Worm (Caenorhabditis elegans) whole organism, late embryonic: Measurements from ENCODE around the gene T27E7.5.

Experiments
- F13H6.1 ChIP-seq: sonication (generic microtip); optimal IDR thresholded peaks from 2 replicates; lab custom pipeline; 2016; ENCODE audit warnings: missing genetic modification characterization, missing compliant biosample characterization
- ceh-45 ChIP-seq: fragments of 200-800 bp; sonication (Bioruptor generic); IDR thresholded peaks from 2 replicates; pipeline ENCODE4 v1.3.6; 2022; ENCODE audit warnings: missing genetic modification reagents, missing genetic modification characterization, missing compliant biosample characterization
- ceh-48 ChIP-seq: sonication (generic microtip); optimal IDR thresholded peaks from 2 replicates; lab custom pipeline; 2016; ENCODE audit warnings: missing genetic modification characterization, inconsistent platforms, missing compliant biosample characterization
- mec-3 ChIP-seq: sonication (generic microtip); optimal IDR thresholded peaks from 2 replicates; lab custom pipeline; 2016; ENCODE audit warnings: borderline replicate concordance, missing genetic modification characterization, missing compliant biosample characterization
- nhr-11 ChIP-seq: fragments of 150-350 bp; optimal IDR thresholded peaks from 2 replicates; lab custom pipeline; 2014; ENCODE audit warnings: missing biosample characterization, missing genetic modification characterization
- npax-4 ChIP-seq: sonication (generic microtip); optimal IDR thresholded peaks from 2 replicates; lab custom pipeline; 2016; ENCODE audit warnings: missing genetic modification characterization, missing compliant biosample characterization
- pat-9 ChIP-seq: fragments of 200-800 bp; sonication (Bioruptor generic); optimal IDR thresholded peaks from 2 replicates; lab custom pipeline; 2018; ENCODE audit warnings: mild to moderate bottlenecking, missing genetic modification characterization, moderate library complexity, missing compliant biosample characterization
- pha-4 ChIP-seq: fragments of 150-350 bp; optimal IDR thresholded peaks from 2 replicates; lab custom pipeline; 2018; ENCODE audit warnings: missing biosample characterization, missing genetic modification reagents, missing genetic modification characterization
- pqm-1 ChIP-seq: sonication (generic microtip); optimal IDR thresholded peaks from 2 replicates; lab custom pipeline; 2016; ENCODE audit warnings: missing genetic modification characterization, missing compliant biosample characterization

DNA sequence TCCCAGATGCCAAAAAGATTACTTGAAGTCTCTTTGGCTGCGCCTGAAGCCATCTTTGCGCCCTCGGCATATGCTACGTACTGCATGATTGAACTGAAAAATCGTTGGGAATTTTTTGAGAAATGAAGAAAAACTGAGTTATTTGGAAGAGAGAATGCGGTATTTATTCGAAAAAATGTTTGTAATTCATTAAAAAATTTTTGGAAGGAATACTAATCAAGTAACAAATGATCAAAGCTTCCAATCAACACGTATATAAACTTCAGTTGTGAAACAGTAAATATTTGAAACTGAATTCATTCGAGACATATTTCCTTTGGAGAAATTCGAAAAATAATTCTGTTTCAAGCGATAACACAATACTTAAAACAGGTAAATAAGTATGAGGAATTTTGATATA is 5.6 kb downstream of the T27E7.5 start, which contains the start of gene pals-29:
- no peak for TF ChIP-seq ceh-48 (tag; lab: Kevin White, UChicago)
- TF ChIP-seq nhr-11 (tag; lab: Kevin White, UChicago): no peak
- no peak for TF ChIP-seq ceh-45
- TF ChIP-seq pha-4: no peak
- no peak for TF ChIP-seq pqm-1 (tag; lab: Kevin White, UChicago)
- TF ChIP-seq pat-9 (tag; lab: Kevin White, UChicago): no peak
- TF ChIP-seq npax-4 (tag; lab: Kevin White, UChicago): no peak
- TF ChIP-seq mec-3 (tag; lab: Kevin White, UChicago): no peak
- no peak for TF ChIP-seq F13H6.1 (tag; lab: Kevin White, UChicago)
